Worm (Caenorhabditis elegans): ENCODE results near the gene xbx-1.

Gene xbx-1

ce11 chrV:15002184-15002690 is 22.2 kb downstream of the xbx-1 start, which contains the start of the genes fib-1 and mut-15:
fib-1 (minus strand) TSS chrV:15002223.
mut-15 (plus strand) TSS chrV:15002543.
- TF ChIP-seq nhr-77 (tag; optimal IDR thresholded peaks at IDR 0.05) (peak; percentile 21), F13H6.1 (tag; optimal IDR thresholded peaks at IDR 0.05) (peak; percentile 92), snpc-4 (tag; optimal IDR thresholded peaks at IDR 0.05) (peak; percentile 83), Y55F3AM.14 (GFP tag; optimal IDR thresholded peaks at IDR 0.05) (peak; percentile 5), aly-2 (tag; optimal IDR thresholded peaks at IDR 0.05) (no peak), ama-1 (optimal IDR thresholded peaks at IDR 0.05) (no peak), sma-9 (GFP tag; optimal IDR thresholded peaks at IDR 0.05) (peak; percentile 93), sma-9 (tag; optimal IDR thresholded peaks at IDR 0.05) (no peak), mdl-1 (tag; optimal IDR thresholded peaks at IDR 0.05) (peak in 1 of 2 experiments; percentile 33), gmeb-1 (tag; optimal IDR thresholded peaks at IDR 0.05) (peak; percentile 89), nhr-6 (tag; optimal IDR thresholded peaks at IDR 0.05) (no peak), sma-3 (GFP tag; optimal IDR thresholded peaks at IDR 0.05) (peak; percentile 95), nhr-11 (tag; optimal IDR thresholded peaks at IDR 0.05) (peak; percentile 26), nhr-129 (tag; optimal IDR thresholded peaks at IDR 0.05) (peak; percentile 96), R02D3.7 (tag; optimal IDR thresholded peaks at IDR 0.05) (peak; percentile 68), blmp-1 (tag; optimal IDR thresholded peaks at IDR 0.05; ENCODE audit: insufficient read depth) (peak; percentile 39), lin-11 (tag; optimal IDR thresholded peaks at IDR 0.05) (peak; percentile 86), nhr-12 (tag; optimal IDR thresholded peaks at IDR 0.05) (no peak), ztf-4 (tag; optimal IDR thresholded peaks at IDR 0.05) (peak; percentile 70), ztf-1 (GFP tag; conservative IDR thresholded peaks at IDR 0.05) (no peak), zag-1 (tag; optimal IDR thresholded peaks at IDR 0.05) (peak; percentile 83), nhr-237 (tag; optimal IDR thresholded peaks at IDR 0.05) (no peak), dmd-4 (tag; optimal IDR thresholded peaks at IDR 0.05) (no peak), unc-39 (tag; optimal IDR thresholded peaks at IDR 0.05) (no peak), egl-27 (tag; optimal IDR thresholded peaks at IDR 0.05) (peak; percentile 77), fos-1 (tag; optimal IDR thresholded peaks at IDR 0.05) (peak; percentile 69), unc-62 (GFP tag; optimal IDR thresholded peaks at IDR 0.05) (no peak), mbf-1 (tag; optimal IDR thresholded peaks at IDR 0.05) (no peak), lsy-2 (tag; optimal IDR thresholded peaks at IDR 0.05) (peak; percentile 91 to 98), elt-3 (tag; optimal IDR thresholded peaks at IDR 0.05) (no peak), crh-2 (tag; optimal IDR thresholded peaks at IDR 0.05) (peak; percentile 87), nhr-10 (tag; optimal IDR thresholded peaks at IDR 0.05) (no peak), C34F6.9 (tag; optimal IDR thresholded peaks at IDR 0.05) (peak; percentile 93), nhr-23 (tag; optimal IDR thresholded peaks at IDR 0.05) (no peak), ceh-16 (tag; optimal IDR thresholded peaks at IDR 0.05) (peak; percentile 38), mab-5 (tag; optimal IDR thresholded peaks at IDR 0.05) (peak; percentile 90), ceh-82 (tag; optimal IDR thresholded peaks at IDR 0.05) (peak; percentile 15), sem-4 (tag; optimal IDR thresholded peaks at IDR 0.05) (peak; percentile 82), alr-1 (tag; optimal IDR thresholded peaks at IDR 0.05) (no peak), peb-1 (tag; optimal IDR thresholded peaks at IDR 0.05) (no peak), nhr-21 (tag; optimal IDR thresholded peaks at IDR 0.05) (peak; percentile 84), ztf-11 (tag; optimal IDR thresholded peaks at IDR 0.05) (no peak), ZK546.5 (tag; optimal IDR thresholded peaks at IDR 0.05) (peak; percentile 45), lin-13 (GFP tag; optimal IDR thresholded peaks at IDR 0.05) (peak; percentile 89), lin-39 (tag; optimal IDR thresholded peaks at IDR 0.05) (no peak), unc-55 (GFP tag; optimal IDR thresholded peaks at IDR 0.05) (peak; percentile 93), nhr-25 (tag; optimal IDR thresholded peaks at IDR 0.05) (peak; percentile 91), skn-1 (tag; optimal IDR thresholded peaks at IDR 0.05) (no peak), elt-1 (tag; optimal IDR thresholded peaks at IDR 0.05) (no peak)
